Worm (Caenorhabditis elegans) whole organism, L1 larva: ENCODE data around the gene D1086.7.

ENCODE experiments used
- alr-1 ChIP-seq: fragments of 200-800 bp; sonication (Bioruptor generic); optimal IDR thresholded peaks from 2 replicates; lab custom pipeline; 2018; ENCODE audit warnings: borderline replicate concordance, mild to moderate bottlenecking, missing genetic modification characterization, missing compliant biosample characterization
- ceh-82 ChIP-seq, 3 experiments: fragments of 150-350 bp in 1 of 3; sonication (generic microtip) in 2 of 3; optimal IDR thresholded peaks; 2 replicates each; lab custom pipeline; 2014 to 2017; ENCODE audit warnings: missing biosample characterization in 3 of 3, missing genetic modification characterization in 3 of 3
- efl-1 ChIP-seq, 4 experiments: fragments of 150-350 bp; optimal IDR thresholded peaks in 3 of 4; peaks in 1 of 4; 1 replicate in 1 of 4; 2 replicates in 3 of 4; lab custom pipeline; 2014; ENCODE audit warnings: missing biosample characterization in 2 of 4, missing genetic modification characterization in 2 of 4, missing genetic modification reagents in 2 of 4
- fos-1 ChIP-seq: fragments of 150-350 bp; optimal IDR thresholded peaks from 2 replicates; lab custom pipeline; 2014; ENCODE audit warnings: missing biosample characterization, missing genetic modification characterization
- irx-1 ChIP-seq: sonication (generic microtip); optimal IDR thresholded peaks from 2 replicates; lab custom pipeline; 2016; ENCODE audit warnings: missing genetic modification characterization, missing compliant biosample characterization
- lin-15B ChIP-seq: fragments of 150-350 bp; sonication (generic microtip); optimal IDR thresholded peaks from 3 replicates; lab custom pipeline; 2014; ENCODE audit warnings: missing biosample characterization, missing genetic modification characterization
- mdl-1 ChIP-seq, 2 experiments: fragments of 150-350 bp; optimal IDR thresholded peaks; 2 replicates each; lab custom pipeline; 2014 to 2017; ENCODE audit warnings: missing biosample characterization in 2 of 2, missing genetic modification characterization in 2 of 2, inconsistent platforms in 1 of 2
- nhr-12 ChIP-seq: sonication (generic microtip); optimal IDR thresholded peaks from 2 replicates; lab custom pipeline; 2017; ENCODE audit warnings: missing biosample characterization, missing genetic modification characterization
- nhr-237 ChIP-seq: fragments of 150-350 bp; optimal IDR thresholded peaks from 2 replicates; lab custom pipeline; 2014; ENCODE audit warnings: missing biosample characterization, missing genetic modification characterization
- skn-1 ChIP-seq: fragments of 150-350 bp; optimal IDR thresholded peaks from 2 replicates; lab custom pipeline; 2014; ENCODE audit warnings: missing biosample characterization, missing genetic modification characterization
- swsn-7 ChIP-seq: sonication (generic microtip); optimal IDR thresholded peaks from 2 replicates; lab custom pipeline; 2016; ENCODE audit warnings: missing genetic modification characterization, missing compliant biosample characterization
- tbx-2 ChIP-seq: sonication (generic microtip); optimal IDR thresholded peaks from 2 replicates; lab custom pipeline; 2016; ENCODE audit warnings: missing genetic modification characterization, missing compliant biosample characterization
- unc-130 ChIP-seq: fragments of 150-350 bp; optimal IDR thresholded peaks from 2 replicates; lab custom pipeline; 2017; ENCODE audit warnings: missing biosample characterization, missing genetic modification characterization, inconsistent platforms

DNA sequence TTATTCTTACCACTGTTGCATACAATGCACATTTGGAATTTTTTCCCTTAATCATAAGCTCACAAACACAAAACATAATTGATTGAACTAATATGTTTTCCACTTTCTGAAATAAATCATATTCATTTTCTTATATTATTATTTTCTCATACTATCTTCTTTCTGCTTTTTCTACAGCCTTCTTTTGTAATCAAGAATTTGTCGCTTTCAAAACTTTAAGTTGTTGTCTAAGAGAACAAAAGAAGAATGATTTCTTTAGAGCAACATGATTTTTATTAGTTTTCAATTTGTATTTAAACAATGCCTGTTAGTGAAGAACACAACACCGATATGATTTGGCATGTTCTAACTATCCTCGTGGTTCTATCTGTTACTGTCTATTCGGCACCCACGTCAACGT lies at the start of gene D1086.7:
- TF ChIP-seq tbx-2 (no peak), swsn-7 (no peak), nhr-12 (tag; lab: Kevin White, UChicago) (no peak), nhr-237 (tag; lab: Kevin White, UChicago) (no peak), fos-1 (no peak), lin-15B (tag; lab: Kevin White, UChicago) (no peak), irx-1 (tag; lab: Kevin White, UChicago) (no peak), unc-130 (tag; lab: Kevin White, UChicago) (no peak), efl-1 (optimal IDR thresholded peaks at IDR 0.05; lab: Kevin White, UChicago) (no peak), efl-1 (GFP tag; optimal IDR thresholded peaks at IDR 0.05 in 1 of 2; lab: Kevin White, UChicago) (no peak), alr-1 (tag; lab: Kevin White, UChicago) (no peak), ceh-82 (tag; optimal IDR thresholded peaks at IDR 0.05; lab: Kevin White, UChicago) (no peak), skn-1 (tag; lab: Kevin White, UChicago) (no peak), mdl-1 (tag; optimal IDR thresholded peaks at IDR 0.05; lab: Kevin White, UChicago) (no peak)
